Worm (Caenorhabditis elegans): ENCODE results near the gene set-21.
A peak's percentile ranks its signal among the peaks of the same experiment; 100 is the strongest.

- TF ChIP-seq lsy-2 (tag; optimal IDR thresholded peaks at IDR 0.05) (peak in 1 of 2 experiments; percentile 48), skn-1 (tag; optimal IDR thresholded peaks at IDR 0.05) (no peak), ama-1 (optimal IDR thresholded peaks at IDR 0.05) (no peak), elt-3 (tag; optimal IDR thresholded peaks at IDR 0.05) (no peak), nhr-23 (tag; optimal IDR thresholded peaks at IDR 0.05) (no peak), unc-39 (tag; optimal IDR thresholded peaks at IDR 0.05) (no peak), sma-9 (GFP tag; optimal IDR thresholded peaks at IDR 0.05) (peak; percentile 39), sma-9 (tag; optimal IDR thresholded peaks at IDR 0.05) (no peak), fos-1 (tag; optimal IDR thresholded peaks at IDR 0.05) (peak; percentile 54), ceh-82 (tag; optimal IDR thresholded peaks at IDR 0.05) (no peak)
These were observed 16.4 kb downstream of the set-21 start for ce11 chrIV:4407055-4407461.
